Fruit fly (Drosophila melanogaster): Measurements from ENCODE around the gene Nup107.

Gene Nup107

DNA sequence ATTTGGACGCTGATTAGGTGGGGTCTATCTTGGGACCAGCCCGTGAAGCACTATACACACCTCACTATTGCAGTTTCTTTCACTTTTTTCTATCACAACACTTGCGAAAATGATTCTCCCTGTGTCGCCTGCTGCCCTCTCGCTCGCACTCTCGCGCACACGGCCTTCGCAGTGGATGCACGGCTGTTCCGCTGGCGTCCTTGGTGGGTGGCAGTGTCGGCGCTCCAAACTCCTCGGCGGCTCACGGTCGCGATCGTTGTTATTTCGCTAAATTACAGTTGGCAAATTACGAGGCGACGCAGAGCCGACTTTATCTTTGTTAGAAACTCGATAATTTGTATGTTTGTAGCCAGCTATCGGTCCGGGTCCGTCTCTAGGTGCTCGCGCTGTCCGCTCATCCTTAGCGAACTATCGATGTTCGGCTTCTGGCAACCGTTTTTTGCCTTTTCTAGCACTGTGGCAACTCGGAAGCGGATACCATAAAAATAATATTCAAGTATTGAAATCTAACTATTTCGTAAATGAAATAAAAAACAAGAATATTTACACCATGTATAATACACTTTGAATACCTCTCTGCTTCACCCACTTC, 31.8 kb upstream of the Nup107 start, which contains the start of gene Ubc2:
Ubc2 (minus strand) TSS at position 410 of the 592 bp plus-strand sequence.
- TF ChIP-seq topi (GFP tag; optimal IDR thresholded peaks at IDR 0.05) (peak; percentile 19), CG34406 (GFP tag; optimal IDR thresholded peaks at IDR 0.05) (no peak), fd59A (GFP tag; optimal IDR thresholded peaks at IDR 0.05) (no peak), spab (GFP tag; optimal IDR thresholded peaks at IDR 0.05) (no peak), ss (GFP tag; optimal IDR thresholded peaks at IDR 0.05) (no peak), acj6 (GFP tag; optimal IDR thresholded peaks at IDR 0.05) (no peak), Blimp-1 (GFP tag; optimal IDR thresholded peaks at IDR 0.05) (no peak), CG6792 (GFP tag; optimal IDR thresholded peaks at IDR 0.05) (no peak), CG4318 (GFP tag; optimal IDR thresholded peaks at IDR 0.05) (no peak), CG6854 (GFP tag; optimal IDR thresholded peaks at IDR 0.05) (no peak), CG9139 (GFP tag; optimal IDR thresholded peaks at IDR 0.05) (no peak), eg (GFP tag; IDR thresholded peaks at IDR 0.05) (no peak), CG32006 (GFP tag; optimal IDR thresholded peaks at IDR 0.05) (no peak), Sox15 (GFP tag; optimal IDR thresholded peaks at IDR 0.05) (no peak), Smox (GFP tag; optimal IDR thresholded peaks at IDR 0.05) (no peak), CG11902 (GFP tag; optimal IDR thresholded peaks at IDR 0.05) (no peak), CG6163 (GFP tag; IDR thresholded peaks at IDR 0.05) (no peak), CG31627 (GFP tag; optimal IDR thresholded peaks at IDR 0.05) (peak; percentile 23), CG15336 (GFP tag; IDR thresholded peaks at IDR 0.05) (no peak), Lpt (GFP tag; optimal IDR thresholded peaks at IDR 0.05) (no peak), OdsH (GFP tag; optimal IDR thresholded peaks at IDR 0.05) (no peak), Hr39 (GFP tag; optimal IDR thresholded peaks at IDR 0.05) (no peak), CG11762 (GFP tag; optimal IDR thresholded peaks at IDR 0.05; ENCODE audit: insufficient read depth) (no peak), Eip93F (GFP tag; optimal IDR thresholded peaks at IDR 0.05) (no peak), vri (GFP tag; optimal IDR thresholded peaks at IDR 0.05) (no peak), dsx (GFP tag; optimal IDR thresholded peaks at IDR 0.05; ENCODE audit: poor library complexity, severe bottlenecking) (peak; percentile 7), CG3919 (GFP tag; optimal IDR thresholded peaks at IDR 0.05) (no peak), Gug (GFP tag; IDR thresholded peaks at IDR 0.05) (no peak), Sox14 (GFP tag; optimal IDR thresholded peaks at IDR 0.05) (peak; percentile 73), fkh (GFP tag; optimal IDR thresholded peaks at IDR 0.05) (no peak), CG3032 (tag; optimal IDR thresholded peaks at IDR 0.05) (no peak), Met (GFP tag; optimal IDR thresholded peaks at IDR 0.05) (no peak), esn (GFP tag; optimal IDR thresholded peaks at IDR 0.05) (peak; percentile 28), Sox102F (GFP tag; optimal IDR thresholded peaks at IDR 0.05) (no peak), CG6808 (GFP tag; optimal IDR thresholded peaks at IDR 0.05) (no peak), CG1621 (tag; optimal IDR thresholded peaks at IDR 0.05) (no peak), pdm3 (GFP tag; optimal IDR thresholded peaks at IDR 0.05) (peak; percentile 33), CG8632 (GFP tag; optimal IDR thresholded peaks at IDR 0.05) (no peak), svp (GFP tag) (no peak), CG11294 (GFP tag; IDR thresholded peaks at IDR 0.05) (no peak), Ets96B (tag; optimal IDR thresholded peaks at IDR 0.05) (no peak), achi (GFP tag; optimal IDR thresholded peaks at IDR 0.05) (no peak), net (GFP tag; optimal IDR thresholded peaks at IDR 0.05) (no peak), salr (GFP tag; optimal IDR thresholded peaks at IDR 0.05) (no peak), fd85E (GFP tag; optimal IDR thresholded peaks at IDR 0.05) (no peak), CG7368 (GFP tag; optimal IDR thresholded peaks at IDR 0.05) (no peak), Ets21C (GFP tag; optimal IDR thresholded peaks at IDR 0.05) (no peak), CG10631 (GFP tag; optimal IDR thresholded peaks at IDR 0.05) (no peak), CG16779 (tag; optimal IDR thresholded peaks at IDR 0.05) (no peak), CG6276 (GFP tag; optimal IDR thresholded peaks at IDR 0.05) (no peak), CG8319 (GFP tag; optimal IDR thresholded peaks at IDR 0.05) (no peak), cyc (GFP tag; optimal IDR thresholded peaks at IDR 0.05) (peak; percentile 15)
